Worm (Caenorhabditis elegans) whole organism, young adult: ENCODE data around the gene R05H5.4.
A peak's percentile ranks its signal among the peaks of the same experiment; 100 is the strongest.

Experiments
- B0336.3 ChIP-seq: fragments of 200-800 bp; sonication (Bioruptor generic); IDR thresholded peaks from 2 replicates; pipeline ENCODE4 v1.3.6; 2022; ENCODE audit warnings: missing genetic modification characterization, missing compliant biosample characterization
- F10E7.11 ChIP-seq: sonication (generic microtip); optimal IDR thresholded peaks from 2 replicates; lab custom pipeline; 2017; ENCODE audit warnings: mild to moderate bottlenecking, missing genetic modification characterization, moderate library complexity, missing compliant biosample characterization
- F33H1.4 ChIP-seq: fragments of 200-800 bp; sonication (Bioruptor generic); IDR thresholded peaks from 2 replicates; pipeline ENCODE4 v1.3.6; 2022; ENCODE audit warnings: missing genetic modification reagents, missing genetic modification characterization, missing compliant biosample characterization
- F49E8.2 ChIP-seq: sonication (generic microtip); optimal IDR thresholded peaks from 3 replicates; lab custom pipeline; 2017; ENCODE audit warnings: missing genetic modification characterization, mild to moderate bottlenecking, missing compliant biosample characterization, antibody characterized with exemption, moderate library complexity; ENCODE audit not compliant: insufficient read depth
- F55B11.4 ChIP-seq: sonication (generic microtip); optimal IDR thresholded peaks from 2 replicates; lab custom pipeline; 2016; ENCODE audit warnings: missing compliant biosample characterization, missing genetic modification characterization, borderline replicate concordance; ENCODE audit not compliant: insufficient read depth
- F57C9.4 ChIP-seq: sonication (generic microtip); optimal IDR thresholded peaks from 2 replicates; lab custom pipeline; 2017; ENCODE audit warnings: mild to moderate bottlenecking, missing genetic modification characterization, missing compliant biosample characterization
- Y53G8AR.9 ChIP-seq: fragments of 200-800 bp; sonication (Bioruptor generic); conservative IDR thresholded peaks from 2 replicates; pipeline ENCODE4 v1.3.6; 2022; ENCODE audit warnings: missing genetic modification reagents, missing genetic modification characterization, missing compliant biosample characterization
- Y67H2A.10 ChIP-seq: fragments of 200-800 bp; sonication (Bioruptor generic); conservative IDR thresholded peaks from 2 replicates; pipeline ENCODE4 v1.3.6; 2022; ENCODE audit warnings: missing genetic modification reagents, missing genetic modification characterization, missing compliant biosample characterization
- Y95B8A.8 ChIP-seq: fragments of 200-800 bp; sonication (Bioruptor generic); IDR thresholded peaks from 2 replicates; pipeline ENCODE4 v1.3.6; 2022; ENCODE audit warnings: missing genetic modification reagents, missing genetic modification characterization, missing compliant biosample characterization
- ama-1 ChIP-seq, 3 experiments: fragments of 150-350 bp in 1 of 3; sonication (generic microtip) in 2 of 3; optimal IDR thresholded peaks; 2 replicates each; lab custom pipeline; 2014 to 2018; ENCODE audit warnings: missing biosample characterization in 2 of 3, missing genetic modification characterization in 2 of 3, missing genetic modification reagents in 2 of 3
- aptf-3 ChIP-seq: fragments of 200-800 bp; sonication (Bioruptor generic); IDR thresholded peaks from 2 replicates; pipeline ENCODE4 v1.3.6; 2022; ENCODE audit warnings: missing genetic modification characterization, missing compliant biosample characterization
- atf-7 ChIP-seq: sonication (generic microtip); optimal IDR thresholded peaks from 2 replicates; lab custom pipeline; 2017; ENCODE audit warnings: mild to moderate bottlenecking, missing genetic modification characterization, missing compliant biosample characterization
- ccch-3 ChIP-seq: fragments of 200-800 bp; sonication (Bioruptor generic); optimal IDR thresholded peaks from 2 replicates; lab custom pipeline; 2018; ENCODE audit warnings: mild to moderate bottlenecking, missing genetic modification characterization, missing compliant biosample characterization
- cebp-1 ChIP-seq, 2 experiments: fragments of 200-800 bp in 1 of 2; sonication (Bioruptor generic) in 1 of 2; sonication (generic microtip) in 1 of 2; IDR thresholded peaks in 1 of 2; optimal IDR thresholded peaks in 1 of 2; 2 replicates each; pipeline versions ENCODE4 v1.3.6 to Lab custom; 2017 to 2022; ENCODE audit warnings: missing compliant biosample characterization in 2 of 2, missing genetic modification characterization in 2 of 2, mild to moderate bottlenecking in 1 of 2, missing genetic modification reagents in 1 of 2, moderate library complexity in 1 of 2
- cebp-2 ChIP-seq: fragments of 200-800 bp; sonication (Bioruptor generic); IDR thresholded peaks from 2 replicates; pipeline ENCODE4 v1.3.6; 2022; ENCODE audit warnings: missing genetic modification characterization, missing compliant biosample characterization
- ceh-40 ChIP-seq: fragments of 200-800 bp; sonication (Bioruptor generic); IDR thresholded peaks from 2 replicates; pipeline ENCODE4 v1.3.6; 2022; ENCODE audit warnings: missing genetic modification characterization, missing compliant biosample characterization
- ceh-58 ChIP-seq: fragments of 200-800 bp; sonication (Bioruptor generic); IDR thresholded peaks from 2 replicates; pipeline ENCODE4 v1.3.6; 2022; ENCODE audit warnings: missing genetic modification characterization, missing compliant biosample characterization
- dox-1 ChIP-seq: fragments of 200-800 bp; sonication (Bioruptor generic); IDR thresholded peaks from 2 replicates; pipeline ENCODE4 v1.3.6; 2022; ENCODE audit warnings: missing genetic modification reagents, missing genetic modification characterization, missing compliant biosample characterization
- gei-17 ChIP-seq: fragments of 200-800 bp; sonication (Bioruptor generic); optimal IDR thresholded peaks from 2 replicates; lab custom pipeline; 2018; ENCODE audit warnings: mild to moderate bottlenecking, missing genetic modification characterization, missing compliant biosample characterization
- hrde-1 ChIP-seq: sonication (generic microtip); optimal IDR thresholded peaks from 2 replicates; lab custom pipeline; 2016; ENCODE audit warnings: missing genetic modification characterization, mild to moderate bottlenecking, missing compliant biosample characterization, moderate library complexity, missing genotype, missing genetic modification reagents, borderline replicate concordance
- hsf-1 ChIP-seq: fragments of 200-800 bp; sonication (Bioruptor generic); IDR thresholded peaks from 2 replicates; pipeline ENCODE4 v1.3.6; 2022; ENCODE audit warnings: missing genetic modification reagents, missing genetic modification characterization, missing compliant biosample characterization
- lag-1 ChIP-seq: fragments of 200-800 bp; sonication (Bioruptor generic); IDR thresholded peaks from 2 replicates; pipeline ENCODE4 v1.3.6; 2022; ENCODE audit warnings: missing genetic modification reagents, missing genetic modification characterization, missing compliant biosample characterization
- lir-1 ChIP-seq: fragments of 200-800 bp; sonication (Bioruptor generic); conservative IDR thresholded peaks from 2 replicates; pipeline ENCODE4 v1.3.6; 2022; ENCODE audit warnings: missing genetic modification reagents, missing genetic modification characterization, missing compliant biosample characterization
- nfyb-1 ChIP-seq: fragments of 200-800 bp; sonication (Bioruptor generic); IDR thresholded peaks from 2 replicates; pipeline ENCODE4 v1.3.6; 2022; ENCODE audit warnings: missing genetic modification reagents, missing genetic modification characterization, missing compliant biosample characterization
- pha-4 ChIP-seq: fragments of 150-350 bp; sonication (generic microtip); optimal IDR thresholded peaks from 2 replicates; lab custom pipeline; 2014; ENCODE audit warnings: missing biosample characterization, missing genetic modification reagents, missing genetic modification characterization
- rcor-1 ChIP-seq: fragments of 200-800 bp; sonication (Bioruptor generic); IDR thresholded peaks from 2 replicates; pipeline ENCODE4 v1.3.6; 2022; ENCODE audit warnings: missing genetic modification reagents, missing genetic modification characterization, missing compliant biosample characterization
- repo-1 ChIP-seq: sonication (generic microtip); optimal IDR thresholded peaks from 2 replicates; lab custom pipeline; 2017; ENCODE audit warnings: mild to moderate bottlenecking, missing genetic modification characterization, missing compliant biosample characterization
- rpc-1 ChIP-seq, 2 experiments: fragments of 150-350 bp in 1 of 2; sonication (generic microtip) in 1 of 2; optimal IDR thresholded peaks; 2 replicates each; lab custom pipeline; 2014 to 2018; ENCODE audit warnings: missing biosample characterization in 1 of 2, missing genetic modification characterization in 1 of 2, missing genetic modification reagents in 1 of 2, missing genotype in 1 of 2
- snpc-1.1 ChIP-seq: sonication (generic microtip); optimal IDR thresholded peaks from 2 replicates; lab custom pipeline; 2017; ENCODE audit warnings: missing genetic modification characterization, mild to moderate bottlenecking, missing compliant biosample characterization, antibody characterized with exemption, moderate library complexity, missing genotype, missing genetic modification reagents; ENCODE audit not compliant: insufficient read depth
- snpc-3.4 ChIP-seq: sonication (generic microtip); optimal IDR thresholded peaks from 2 replicates; lab custom pipeline; 2017; ENCODE audit warnings: missing genetic modification characterization, mild to moderate bottlenecking, missing compliant biosample characterization, antibody characterized with exemption, moderate library complexity, missing genotype, missing genetic modification reagents
- unc-130 ChIP-seq: sonication (generic microtip); optimal IDR thresholded peaks from 2 replicates; lab custom pipeline; 2016; ENCODE audit warnings: missing genetic modification reagents, missing genetic modification characterization, missing compliant biosample characterization
- xnd-1 ChIP-seq: sonication (generic microtip); optimal IDR thresholded peaks from 2 replicates; lab custom pipeline; 2016; ENCODE audit warnings: missing genotype, missing genetic modification reagents, missing genetic modification characterization, missing compliant biosample characterization
- zfh-2 ChIP-seq: fragments of 200-800 bp; sonication (Bioruptor generic); conservative IDR thresholded peaks from 2 replicates; pipeline ENCODE4 v1.3.6; 2022; ENCODE audit warnings: missing genetic modification reagents, missing genetic modification characterization, missing compliant biosample characterization
- zim-3 ChIP-seq: sonication (generic microtip); optimal IDR thresholded peaks from 2 replicates; lab custom pipeline; 2017; ENCODE audit warnings: mild to moderate bottlenecking, missing genetic modification characterization, moderate library complexity, missing compliant biosample characterization
- ztf-26 ChIP-seq: sonication (generic microtip); optimal IDR thresholded peaks from 2 replicates; lab custom pipeline; 2017; ENCODE audit warnings: missing genetic modification characterization, missing compliant biosample characterization
- ztf-28 ChIP-seq: fragments of 200-800 bp; sonication (Bioruptor generic); IDR thresholded peaks from 2 replicates; pipeline ENCODE4 v1.3.6; 2022; ENCODE audit warnings: missing genetic modification reagents, missing genetic modification characterization, missing compliant biosample characterization

R05H5.4 gene

DNA sequence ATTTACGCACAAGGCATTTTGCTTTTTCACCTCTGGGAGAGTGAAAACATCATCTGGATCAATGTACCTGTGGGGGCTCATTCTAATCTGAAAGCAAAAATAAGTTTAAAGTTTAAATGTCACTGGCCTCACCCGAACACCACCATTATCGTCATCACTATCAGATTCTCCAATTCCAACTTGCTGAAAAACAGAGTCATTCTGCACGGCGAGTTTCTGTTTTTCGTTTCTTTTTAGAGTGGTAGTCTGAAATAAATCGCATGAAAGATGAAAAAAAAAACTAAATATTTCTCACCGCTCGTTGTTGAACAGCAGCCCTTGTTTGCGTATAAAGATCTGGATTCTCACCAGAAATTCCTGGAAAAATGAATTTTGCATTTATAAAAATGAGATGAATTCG is 47.3 kb upstream of the R05H5.4 start (continued):
- TF ChIP-seq zfh-2 (GFP tag; lab: Robert Waterston, UW) (no peak), ceh-40 (peak; percentile 41; the same call in 1 of the 2 replicates), F49E8.2 (peak; percentile 52), unc-130 (GFP tag; lab: Kevin White, UChicago) (no peak), ztf-28 (no peak), Y95B8A.8 (peak; percentile 30; the same call in 1 of the 2 replicates), F10E7.11 (tag; lab: Kevin White, UChicago) (peak; percentile 43), atf-7 (tag; lab: Kevin White, UChicago) (no peak), lag-1 (GFP tag; lab: Robert Waterston, UW) (no peak), rcor-1 (GFP tag; lab: Robert Waterston, UW) (no peak), zim-3 (tag; lab: Kevin White, UChicago) (no peak), xnd-1 (no peak), repo-1 (no peak), aptf-3 (GFP tag; lab: Robert Waterston, UW) (0 out of 2 replicates have a peak, but pooled peaks have one; percentile 10), cebp-2 (no peak), F57C9.4 (tag; lab: Kevin White, UChicago) (no peak), F33H1.4 (GFP tag; lab: Robert Waterston, UW) (no peak; the same call in 1 of the 2 replicates), snpc-1.1 (tag; lab: Kevin White, UChicago) (no peak), Y67H2A.10 (GFP tag; lab: Robert Waterston, UW) (no peak), B0336.3 (peak; percentile 15; the same call in 1 of the 2 replicates), lir-1 (GFP tag; lab: Robert Waterston, UW) (no peak), rpc-1 (optimal IDR thresholded peaks at IDR 0.05; lab: Kevin White, UChicago) (no peak), rpc-1 (tag; optimal IDR thresholded peaks at IDR 0.05; lab: Kevin White, UChicago) (no peak), cebp-1 (GFP tag; IDR thresholded peaks at IDR 0.05; lab: Robert Waterston, UW) (no peak), cebp-1 (tag; optimal IDR thresholded peaks at IDR 0.05; lab: Kevin White, UChicago) (peak; percentile 13), gei-17 (GFP tag; lab: Kevin White, UChicago) (no peak), Y53G8AR.9 (GFP tag; lab: Robert Waterston, UW) (0 out of 2 replicates have a peak, but pooled peaks have one; percentile 17), ztf-26 (no peak), ceh-58 (peak; percentile 70; the same call in 1 of the 2 replicates)

DNA sequence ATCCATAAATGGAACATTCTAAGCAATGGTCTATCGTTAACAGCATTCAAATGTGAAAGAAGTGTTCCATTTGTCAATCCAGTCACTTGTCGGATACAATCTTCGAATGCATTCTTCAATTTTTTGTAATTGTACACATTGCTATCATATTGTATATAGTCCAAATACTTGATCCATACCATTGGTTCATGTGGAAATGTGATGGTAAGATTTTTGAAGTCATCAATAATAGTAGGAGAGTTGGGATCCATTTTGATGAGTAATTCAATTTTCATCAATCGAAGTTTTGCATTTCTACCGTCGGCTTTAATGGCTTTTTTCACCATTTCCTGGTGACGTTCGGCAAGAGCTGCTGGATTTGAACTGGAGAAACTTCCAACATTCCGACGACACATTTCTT is 45.8 kb upstream of the R05H5.4 start:
- no peak for TF ChIP-seq cebp-1 (GFP tag; IDR thresholded peaks at IDR 0.05; lab: Robert Waterston, UW)
- no peak for TF ChIP-seq cebp-1 (tag; optimal IDR thresholded peaks at IDR 0.05; lab: Kevin White, UChicago)

DNA sequence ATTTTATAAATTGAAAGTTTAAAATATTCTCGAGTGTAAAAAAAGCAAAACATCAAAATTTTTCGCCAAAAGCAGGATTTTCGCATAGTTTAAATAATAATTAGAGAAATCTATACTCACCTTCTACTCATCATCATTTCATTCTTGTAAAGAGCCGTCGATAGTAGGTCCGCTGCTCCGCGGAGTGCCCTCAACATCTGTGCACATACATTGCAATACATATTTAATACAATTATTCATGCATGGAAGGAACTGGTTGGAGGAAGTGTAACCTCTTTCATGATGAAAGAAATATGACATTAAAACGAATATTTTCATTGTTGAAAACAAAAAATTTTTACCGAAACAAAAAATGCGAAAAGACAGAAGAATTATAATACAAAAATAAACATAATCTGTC is 42.5 kb upstream of the R05H5.4 start, which contains the start of gene mrps-14:
Gene mrps-14 (minus strand): TSS at position 197 of the 400 bp plus-strand sequence.
- TF ChIP-seq snpc-3.4 (peak; percentile 44), hsf-1 (GFP tag; lab: Robert Waterston, UW) (peak; percentile 70; the same call in 1 of the 2 replicates), ama-1 (optimal IDR thresholded peaks at IDR 0.05; lab: Kevin White, UChicago) (no peak), ama-1 (GFP tag; optimal IDR thresholded peaks at IDR 0.05; lab: Kevin White, UChicago) (peak in 1 of 2 experiments; percentile 83), ccch-3 (GFP tag; lab: Kevin White, UChicago) (no peak), hrde-1 (tag; lab: Kevin White, UChicago) (peak; percentile 76), nfyb-1 (GFP tag; lab: Robert Waterston, UW) (0 out of 2 replicates have a peak, but pooled peaks have one; percentile 21), pha-4 (tag; lab: Kevin White, UChicago) (no peak), dox-1 (GFP tag; lab: Robert Waterston, UW) (0 out of 2 replicates have a peak, but pooled peaks have one; percentile 12), ceh-40 (0 out of 2 replicates have a peak, but pooled peaks have one; percentile 11), repo-1 (peak; percentile 34), Y53G8AR.9 (GFP tag; lab: Robert Waterston, UW) (peak; percentile 53), F55B11.4 (tag; lab: Kevin White, UChicago) (no peak)
